Worm (Caenorhabditis elegans): ENCODE data around the gene F02E8.4.

F02E8.4 gene

DNA sequence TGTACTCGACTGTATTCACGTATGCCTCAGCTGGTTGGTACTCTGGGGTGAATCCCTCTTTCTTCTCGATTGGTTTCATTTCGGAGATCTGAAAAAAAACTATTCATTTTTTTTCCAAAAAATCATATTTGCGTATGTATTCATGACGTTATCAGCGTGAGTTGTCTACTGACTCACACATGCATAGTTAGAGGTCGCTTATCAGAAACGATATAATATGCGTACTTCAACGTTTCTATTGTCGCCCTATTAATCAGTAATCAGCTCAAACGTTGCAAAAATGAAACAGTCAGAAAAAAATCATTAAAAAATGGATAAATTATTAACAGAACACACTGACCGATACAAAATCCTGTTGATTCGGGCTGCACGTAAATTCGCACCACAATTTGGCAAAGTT lies 24.6 kb downstream of the F02E8.4 start:
- TF ChIP-seq lsl-1 (GFP tag; optimal IDR thresholded peaks at IDR 0.05) (no peak), lin-26 (GFP tag; IDR thresholded peaks at IDR 0.05) (no peak), zim-3 (tag; optimal IDR thresholded peaks at IDR 0.05) (no peak), dox-1 (GFP tag; IDR thresholded peaks at IDR 0.05) (0 out of 2 replicates have a peak, but pooled peaks have one; percentile 24), nhr-80 (tag; optimal IDR thresholded peaks at IDR 0.05) (peak; percentile 71)

DNA sequence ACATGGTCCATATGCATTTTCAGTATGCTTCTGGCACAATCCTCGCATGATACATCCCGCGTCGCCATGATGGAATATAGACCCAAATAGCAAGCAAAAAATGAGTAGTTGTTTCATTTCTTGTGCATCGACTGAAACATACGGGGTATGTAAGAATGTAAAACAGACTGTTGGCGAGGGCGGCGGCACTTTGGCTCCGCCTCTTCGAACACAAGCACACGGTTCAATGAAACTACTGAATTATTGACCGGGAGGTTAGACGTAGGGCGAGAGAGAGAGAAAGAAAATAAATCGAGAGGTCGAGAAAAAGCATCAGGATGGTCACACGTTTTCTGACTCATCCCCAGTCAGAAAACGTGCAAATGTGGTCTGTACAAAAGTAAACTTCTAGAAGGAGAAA lies 26.0 kb downstream of the F02E8.4 start:
- TF ChIP-seq dox-1 (GFP tag; IDR thresholded peaks at IDR 0.05) (0 out of 2 replicates have a peak, but pooled peaks have one; percentile 28), fkh-3 (tag; optimal IDR thresholded peaks at IDR 0.05) (no peak), cebp-1 (GFP tag; IDR thresholded peaks at IDR 0.05) (peak; percentile 39; the same call in 1 of the 2 replicates), cebp-1 (tag; optimal IDR thresholded peaks at IDR 0.05) (peak; percentile 26), nhr-80 (tag; optimal IDR thresholded peaks at IDR 0.05) (peak; percentile 31)

DNA sequence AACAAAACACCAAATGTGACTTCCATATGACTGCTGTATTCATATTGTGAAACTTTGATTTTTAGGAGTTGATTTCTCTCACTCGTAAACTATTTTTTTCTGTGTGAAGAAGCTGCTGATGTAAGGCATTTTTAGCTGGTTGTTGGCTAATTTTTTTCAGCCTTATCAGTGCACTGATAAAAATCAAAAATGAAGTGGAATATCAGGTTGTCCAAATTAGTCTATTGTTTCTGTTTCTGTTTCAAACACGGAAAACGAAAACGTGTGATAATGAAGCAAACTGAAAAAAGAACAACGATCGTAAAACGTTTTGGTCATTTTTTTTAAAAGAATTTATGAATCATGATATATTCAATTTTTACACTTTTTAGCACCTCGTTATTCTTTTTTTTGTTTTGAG lies 26.9 kb downstream of the F02E8.4 start:
- TF ChIP-seq ama-1 (optimal IDR thresholded peaks at IDR 0.05) (no peak), ama-1 (GFP tag; optimal IDR thresholded peaks at IDR 0.05) (no peak), ceh-27 (GFP tag; optimal IDR thresholded peaks at IDR 0.05) (no peak), nhr-80 (tag; optimal IDR thresholded peaks at IDR 0.05) (peak; percentile 70), ceh-91 (GFP tag; IDR thresholded peaks at IDR 0.05) (no peak), cebp-1 (GFP tag; IDR thresholded peaks at IDR 0.05) (no peak), cebp-1 (tag; optimal IDR thresholded peaks at IDR 0.05) (peak; percentile 12)

DNA sequence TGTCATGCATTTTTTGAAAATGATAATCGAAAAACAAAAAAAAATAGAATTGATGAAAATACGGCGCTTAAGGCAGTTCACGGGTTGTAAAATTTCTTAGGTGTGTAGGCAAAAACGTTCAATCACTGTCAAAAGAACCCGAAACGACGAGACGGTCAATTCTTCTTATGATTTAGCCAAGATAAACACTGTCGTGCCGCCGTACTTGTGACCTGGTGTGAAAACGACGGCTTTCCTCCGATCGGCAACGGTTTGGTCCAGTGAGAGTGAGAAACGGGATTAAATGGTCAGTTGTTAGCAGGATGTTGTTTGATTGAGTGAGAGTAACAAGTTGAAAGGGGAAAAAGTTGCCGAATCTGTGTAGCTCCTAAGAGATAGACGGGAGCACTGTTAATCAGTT lies 30.2 kb downstream of the F02E8.4 start:
- TF ChIP-seq Y67H2A.10 (GFP tag; conservative IDR thresholded peaks at IDR 0.05), result no peak
- TF ChIP-seq B0019.2 (GFP tag; conservative IDR thresholded peaks at IDR 0.05), result no peak
- TF ChIP-seq nfya-1 (tag; optimal IDR thresholded peaks at IDR 0.05; ENCODE audit: borderline replicate concordance, insufficient read depth), result no peak
- no peak for TF ChIP-seq ets-4 (GFP tag; optimal IDR thresholded peaks at IDR 0.05)
- no peak for TF ChIP-seq aptf-3 (GFP tag; IDR thresholded peaks at IDR 0.05)
- no peak for TF ChIP-seq tbp1 (GFP tag; optimal IDR thresholded peaks at IDR 0.05)
- no peak for TF ChIP-seq dox-1 (GFP tag; IDR thresholded peaks at IDR 0.05)
- no peak for TF ChIP-seq sea-2 (GFP tag; IDR thresholded peaks at IDR 0.05)

DNA sequence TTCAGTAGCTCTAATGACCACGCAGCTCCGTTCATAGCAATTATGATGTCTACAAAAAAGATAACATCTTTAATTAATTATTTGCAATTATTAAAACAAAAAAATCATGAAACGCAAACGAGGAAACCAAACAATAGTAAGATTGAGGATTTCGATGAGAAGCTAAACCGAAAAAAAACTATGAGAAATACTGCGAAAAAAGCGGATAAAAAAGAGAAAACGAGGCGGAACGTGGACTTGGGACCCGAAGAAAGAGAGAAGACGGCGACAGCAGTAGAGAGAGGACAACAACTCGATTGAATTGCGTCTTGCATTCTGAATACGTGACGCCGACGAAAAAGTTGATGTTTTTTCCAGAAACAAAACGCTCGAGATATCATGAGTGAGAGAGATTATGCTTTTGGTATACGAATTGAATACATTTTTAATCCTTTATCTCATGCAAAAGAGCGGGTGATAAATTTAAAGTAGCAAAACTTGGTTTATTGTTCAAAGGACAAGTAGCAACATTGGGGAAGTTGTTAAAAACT lies 35.0 kb downstream of the F02E8.4 start, which contains the start of gene ncr-1:
TSS of gene ncr-1 (minus strand) at position 51 of the 530 bp plus-strand sequence.
- no peak for TF ChIP-seq rcor-1 (GFP tag; IDR thresholded peaks at IDR 0.05)
- TF ChIP-seq mel-28 (tag; optimal IDR thresholded peaks at IDR 0.05; ENCODE audit: borderline replicate concordance), result no peak
- TF ChIP-seq hlh-26 (GFP tag; conservative IDR thresholded peaks at IDR 0.05), result no peak
- TF ChIP-seq ama-1 (optimal IDR thresholded peaks at IDR 0.05), result no peak
- TF ChIP-seq ama-1 (GFP tag; optimal IDR thresholded peaks at IDR 0.05), result no peak
- no peak for TF ChIP-seq Y56A3A.18 (GFP tag; IDR thresholded peaks at IDR 0.05)
- TF ChIP-seq pbrm-1 (GFP tag; IDR thresholded peaks at IDR 0.05), result no peak
- TF ChIP-seq ceh-27 (GFP tag; optimal IDR thresholded peaks at IDR 0.05), result no peak

DNA sequence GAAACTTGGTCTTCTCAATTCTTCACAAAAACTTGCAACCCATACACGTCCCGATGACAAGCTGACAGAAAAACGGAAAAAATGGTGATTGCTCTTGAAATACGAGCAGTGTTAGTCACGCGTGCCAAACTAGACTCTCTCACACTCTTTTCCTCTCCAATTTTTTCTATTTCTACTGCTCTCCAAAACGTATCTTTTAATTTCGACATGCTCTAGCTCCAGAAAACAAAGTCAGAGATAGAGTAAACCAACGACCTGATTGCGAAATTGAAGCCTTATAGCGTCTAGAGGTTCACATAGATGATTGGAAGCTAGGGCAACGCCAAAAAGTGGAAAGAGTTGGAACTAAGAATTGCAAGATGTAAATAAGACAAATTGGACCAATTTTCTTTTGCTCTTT lies 36.5 kb downstream of the F02E8.4 start:
- TF ChIP-seq cebp-1 (GFP tag; IDR thresholded peaks at IDR 0.05) (no peak), cebp-1 (tag; optimal IDR thresholded peaks at IDR 0.05) (peak; percentile 91), atf-7 (tag; optimal IDR thresholded peaks at IDR 0.05) (no peak)

DNA sequence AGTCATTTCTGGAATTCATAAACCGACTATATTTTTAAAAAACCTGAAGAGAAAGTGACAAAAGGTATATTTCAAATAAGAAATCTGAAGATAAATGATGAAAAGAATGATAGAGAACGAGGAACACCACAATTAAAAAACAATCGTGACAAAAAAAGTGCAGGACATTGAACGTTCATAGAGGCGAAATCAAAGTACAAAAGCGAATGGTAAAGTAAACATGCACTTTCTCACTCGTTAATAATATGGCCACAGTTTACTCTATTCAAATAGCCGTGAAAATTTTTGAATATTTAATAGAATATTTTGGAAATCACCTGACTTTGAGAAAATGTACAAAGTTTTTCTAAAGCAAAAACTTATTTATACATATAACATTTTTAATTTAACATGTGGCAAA lies 38.3 kb downstream of the F02E8.4 start, which contains the start of gene F46H6.5:
TSS of gene F46H6.5 (minus strand) at position 10 of the 400 bp plus-strand sequence.
- TF ChIP-seq somi-1 (GFP tag; optimal IDR thresholded peaks at IDR 0.05) (no peak), bed-1 (GFP tag; IDR thresholded peaks at IDR 0.05) (no peak), athp-1 (tag; optimal IDR thresholded peaks at IDR 0.05) (no peak), B0336.3 (GFP tag; IDR thresholded peaks at IDR 0.05) (no peak), dpl-1 (GFP tag; optimal IDR thresholded peaks at IDR 0.05) (no peak), attf-5 (GFP tag; optimal IDR thresholded peaks at IDR 0.05) (no peak), lin-40 (tag; optimal IDR thresholded peaks at IDR 0.05) (no peak), ztf-26 (tag; optimal IDR thresholded peaks at IDR 0.05) (no peak), F52B5.7 (tag; optimal IDR thresholded peaks at IDR 0.05) (no peak), nhr-120 (GFP tag; IDR thresholded peaks at IDR 0.05) (no peak), F49E8.2 (tag; optimal IDR thresholded peaks at IDR 0.05; ENCODE audit: insufficient read depth) (no peak), ets-4 (GFP tag; optimal IDR thresholded peaks at IDR 0.05) (no peak), hmg-1.2 (GFP tag; IDR thresholded peaks at IDR 0.05) (no peak), Y67H2A.10 (GFP tag; conservative IDR thresholded peaks at IDR 0.05) (no peak)
